Worm (Caenorhabditis elegans): ENCODE data around the gene srg-3.

srg-3 gene

DNA sequence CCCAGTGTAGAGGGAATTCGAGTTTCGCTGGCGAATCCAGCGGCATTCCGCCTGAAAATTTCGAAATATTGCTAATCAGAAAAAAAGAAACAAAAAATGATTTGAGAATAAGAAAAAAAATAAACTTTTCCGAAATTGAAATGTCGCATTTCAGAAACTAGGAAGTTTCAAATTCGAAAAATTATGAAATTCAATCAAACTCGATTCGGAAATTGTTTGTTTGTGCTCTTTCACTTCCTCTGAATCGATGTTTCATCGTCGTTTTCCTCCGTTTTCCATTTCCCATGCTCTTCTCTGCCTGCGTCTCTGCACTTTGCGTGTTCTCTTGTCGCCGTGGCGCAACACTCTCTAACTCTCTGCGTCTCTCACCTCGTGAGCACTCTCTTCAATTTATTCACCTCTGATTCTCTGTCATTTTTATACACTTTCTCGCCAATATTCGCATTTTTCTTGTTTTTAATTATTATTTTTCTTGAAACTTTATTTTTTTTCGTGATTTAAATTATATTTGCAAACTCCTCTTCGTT lies 8.2 kb upstream of the srg-3 start, which contains the start of gene C18F10.7 (continued):
- TF ChIP-seq pha-4 (GFP tag; IDR thresholded peaks at IDR 0.05) (no peak), pha-4 (tag; optimal IDR thresholded peaks at IDR 0.05) (peak; percentile 60), spr-3 (GFP tag; optimal IDR thresholded peaks at IDR 0.05) (no peak), madf-5 (GFP tag; IDR thresholded peaks at IDR 0.05) (no peak), ctbp-1 (GFP tag; IDR thresholded peaks at IDR 0.05) (no peak), ztf-11 (tag; optimal IDR thresholded peaks at IDR 0.05) (no peak), set-16 (GFP tag; IDR thresholded peaks at IDR 0.05) (no peak), gei-8 (GFP tag; optimal IDR thresholded peaks at IDR 0.05) (no peak), arid-1 (GFP tag; conservative IDR thresholded peaks at IDR 0.05) (peak; percentile 53; the same call in 1 of the 2 replicates), ceh-20 (GFP tag; IDR thresholded peaks at IDR 0.05) (no peak), cey-2 (tag; optimal IDR thresholded peaks at IDR 0.05; ENCODE audit: borderline replicate concordance, insufficient read depth) (no peak), skn-1 (tag; optimal IDR thresholded peaks at IDR 0.05) (no peak), hmg-1.1 (GFP tag; IDR thresholded peaks at IDR 0.05) (peak; percentile 69), lin-15B (tag; optimal IDR thresholded peaks at IDR 0.05) (no peak), lin-38 (GFP tag; IDR thresholded peaks at IDR 0.05) (no peak), snpc-1.2 (GFP tag; IDR thresholded peaks at IDR 0.05) (no peak; the same call in 1 of the 2 replicates), hlh-11 (tag; optimal IDR thresholded peaks at IDR 0.05) (peak; percentile 69), T20F7.1 (GFP tag; optimal IDR thresholded peaks at IDR 0.05) (no peak), ceh-44 (GFP tag; IDR thresholded peaks at IDR 0.05) (no peak), dmd-6 (GFP tag; IDR thresholded peaks at IDR 0.05) (peak; percentile 18; the same call in 1 of the 2 replicates), ceh-32 (tag; optimal IDR thresholded peaks at IDR 0.05; ENCODE audit: poor library complexity) (no peak), fos-1 (tag; optimal IDR thresholded peaks at IDR 0.05) (no peak), saeg-2 (GFP tag; IDR thresholded peaks at IDR 0.05) (no peak), unc-130 (GFP tag; optimal IDR thresholded peaks at IDR 0.05) (peak; percentile 61), nhr-48 (tag; optimal IDR thresholded peaks at IDR 0.05) (no peak), lir-3 (tag; optimal IDR thresholded peaks at IDR 0.05) (no peak), rbr-2 (tag; optimal IDR thresholded peaks at IDR 0.05) (peak; percentile 34), fkh-10 (GFP tag; optimal IDR thresholded peaks at IDR 0.05) (peak; percentile 9), madf-9 (GFP tag; conservative IDR thresholded peaks at IDR 0.05) (no peak), zag-1 (tag; optimal IDR thresholded peaks at IDR 0.05) (no peak), Y75B8A.6 (GFP tag; IDR thresholded peaks at IDR 0.05) (no peak), Y5F2A.4 (GFP tag; optimal IDR thresholded peaks at IDR 0.05) (no peak), hlh-30 (tag; optimal IDR thresholded peaks at IDR 0.05; ENCODE audit: insufficient read depth) (peak; percentile 95), egl-27 (tag; optimal IDR thresholded peaks at IDR 0.05) (no peak), nhr-10 (tag; optimal IDR thresholded peaks at IDR 0.05) (no peak), sdz-12 (GFP tag; optimal IDR thresholded peaks at IDR 0.05) (no peak), mdt-29 (GFP tag; IDR thresholded peaks at IDR 0.05) (no peak), nhr-42 (GFP tag; IDR thresholded peaks at IDR 0.05) (no peak), unc-39 (tag; optimal IDR thresholded peaks at IDR 0.05) (no peak), nhr-11 (tag; optimal IDR thresholded peaks at IDR 0.05) (no peak), R02D3.7 (tag; optimal IDR thresholded peaks at IDR 0.05) (no peak), egl-43 (GFP tag; IDR thresholded peaks at IDR 0.05) (no peak), jun-1 (tag; optimal IDR thresholded peaks at IDR 0.05) (no peak), nhr-28 (tag; optimal IDR thresholded peaks at IDR 0.05) (peak; percentile 25), zip-2 (tag; optimal IDR thresholded peaks at IDR 0.05) (no peak), tra-1 (GFP tag; IDR thresholded peaks at IDR 0.05) (no peak), lsy-2 (tag; optimal IDR thresholded peaks at IDR 0.05) (peak in 1 of 2 experiments; percentile 45)

Measured in whole organism, L4 larva.